Fruit fly (Drosophila melanogaster): ENCODE results near the gene CG31988.
A peak's percentile ranks its signal among the peaks of the same experiment; 100 is the strongest.

CG31988 gene

DNA sequence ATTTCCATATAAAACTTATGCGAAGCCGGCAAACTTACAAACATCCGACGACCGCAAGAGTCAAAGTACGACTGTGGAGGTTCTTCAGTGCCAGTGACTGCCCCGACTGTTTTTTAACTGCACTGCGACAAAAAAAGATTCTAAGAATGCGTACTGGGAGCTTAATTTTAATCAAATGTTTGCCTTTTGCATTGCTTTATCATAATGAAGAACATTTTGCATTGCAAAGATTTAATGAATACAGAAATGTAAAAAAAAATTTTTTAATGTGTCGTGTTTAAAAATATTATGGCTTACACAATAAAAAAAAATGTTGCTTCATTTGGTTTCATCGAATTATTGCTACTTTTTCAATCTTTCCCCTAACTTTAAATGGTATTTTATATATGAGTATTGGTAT is 5.4 kb downstream of the CG31988 start (continued):
- no peak for TF ChIP-seq Ets96B (tag; optimal IDR thresholded peaks at IDR 0.05)
- no peak for TF ChIP-seq esn (GFP tag; optimal IDR thresholded peaks at IDR 0.05)
- TF ChIP-seq CG10631 (GFP tag; optimal IDR thresholded peaks at IDR 0.05), result peak; percentile 17
- no peak for TF ChIP-seq CG1621 (tag; optimal IDR thresholded peaks at IDR 0.05)
- peak; percentile 22 for TF ChIP-seq CG10669 (GFP tag; optimal IDR thresholded peaks at IDR 0.05)
- TF ChIP-seq CG8319 (GFP tag; optimal IDR thresholded peaks at IDR 0.05), result no peak
- no peak for TF ChIP-seq Hr38 (GFP tag; optimal IDR thresholded peaks at IDR 0.05)

DNA sequence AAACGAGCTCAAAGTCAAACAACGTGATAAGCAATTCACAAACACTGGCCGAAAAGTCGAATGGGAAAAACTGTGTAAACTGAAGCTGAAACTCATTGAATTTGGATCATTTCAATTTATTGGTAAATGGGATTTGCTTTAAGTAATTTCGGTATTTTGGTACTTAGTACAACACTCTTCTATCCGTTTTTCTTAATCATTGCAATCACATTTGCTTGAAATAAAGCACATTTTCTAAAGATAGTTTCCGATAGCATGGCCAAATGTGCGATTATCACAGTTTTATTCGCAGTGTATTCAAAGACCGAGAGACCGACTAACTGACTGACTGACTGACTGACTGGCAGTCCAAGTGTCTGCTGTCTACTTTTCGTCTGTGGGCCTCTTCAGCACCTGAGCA is 6.1 kb downstream of the CG31988 start:
- TF ChIP-seq Gug (GFP tag; IDR thresholded peaks at IDR 0.05), result peak; percentile 30; the same call in 1 of the 2 replicates
- no peak for TF ChIP-seq CG6163 (GFP tag; IDR thresholded peaks at IDR 0.05)
- peak; percentile 23 for TF ChIP-seq Met (GFP tag; optimal IDR thresholded peaks at IDR 0.05)
- TF ChIP-seq CG34406 (GFP tag; optimal IDR thresholded peaks at IDR 0.05), result no peak
- peak; percentile 18 for TF ChIP-seq CG6276 (GFP tag; optimal IDR thresholded peaks at IDR 0.05)
- TF ChIP-seq fd59A (GFP tag; optimal IDR thresholded peaks at IDR 0.05), result no peak
- TF ChIP-seq achi (GFP tag; optimal IDR thresholded peaks at IDR 0.05), result peak; percentile 33
- peak; percentile 16 for TF ChIP-seq CG10631 (GFP tag; optimal IDR thresholded peaks at IDR 0.05)
- TF ChIP-seq CG9139 (GFP tag; optimal IDR thresholded peaks at IDR 0.05), result no peak
- TF ChIP-seq Hr39 (GFP tag; optimal IDR thresholded peaks at IDR 0.05), result peak; percentile 65
- peak; percentile 29 for TF ChIP-seq fkh (GFP tag; optimal IDR thresholded peaks at IDR 0.05)
- peak; percentile 53 for TF ChIP-seq Hr4 (GFP tag; optimal IDR thresholded peaks at IDR 0.05)
- TF ChIP-seq Ets21C (GFP tag; optimal IDR thresholded peaks at IDR 0.05), result no peak
- TF ChIP-seq CG11762 (GFP tag; optimal IDR thresholded peaks at IDR 0.05; ENCODE audit: insufficient read depth), result no peak
- TF ChIP-seq topi (GFP tag; optimal IDR thresholded peaks at IDR 0.05), result peak; percentile 25
- peak; percentile 18 for TF ChIP-seq Sox14 (GFP tag; optimal IDR thresholded peaks at IDR 0.05)
- peak; percentile 35 for TF ChIP-seq CG4318 (GFP tag; optimal IDR thresholded peaks at IDR 0.05)
- TF ChIP-seq Smox (GFP tag; optimal IDR thresholded peaks at IDR 0.05), result peak; percentile 26
- TF ChIP-seq Ets96B (tag; optimal IDR thresholded peaks at IDR 0.05), result peak; percentile 38
- TF ChIP-seq CG10669 (GFP tag; optimal IDR thresholded peaks at IDR 0.05), result no peak
- TF ChIP-seq Eip78C (GFP tag), result peak; percentile 75
- peak; percentile 19 for TF ChIP-seq svp (GFP tag)
- no peak for TF ChIP-seq vri (GFP tag; optimal IDR thresholded peaks at IDR 0.05)
- 0 out of 3 replicates have a peak, but pooled peaks have one; percentile 18 for TF ChIP-seq eg (GFP tag; IDR thresholded peaks at IDR 0.05)
- TF ChIP-seq OdsH (GFP tag; optimal IDR thresholded peaks at IDR 0.05), result peak; percentile 43
- TF ChIP-seq CG3032 (tag; optimal IDR thresholded peaks at IDR 0.05), result peak; percentile 31
- peak; percentile 14 for TF ChIP-seq net (GFP tag; optimal IDR thresholded peaks at IDR 0.05)
- TF ChIP-seq esn (GFP tag; optimal IDR thresholded peaks at IDR 0.05), result peak; percentile 25
- no peak for TF ChIP-seq Sox15 (GFP tag; optimal IDR thresholded peaks at IDR 0.05)
- no peak for TF ChIP-seq CG7368 (GFP tag; optimal IDR thresholded peaks at IDR 0.05)
- peak; percentile 73 for TF ChIP-seq CG32006 (GFP tag; optimal IDR thresholded peaks at IDR 0.05)
- TF ChIP-seq acj6 (GFP tag; optimal IDR thresholded peaks at IDR 0.05), result peak; percentile 25
- no peak for TF ChIP-seq CG16779 (tag; optimal IDR thresholded peaks at IDR 0.05)
- no peak for TF ChIP-seq CG6854 (GFP tag; optimal IDR thresholded peaks at IDR 0.05)
- peak; percentile 34 for TF ChIP-seq pdm3 (GFP tag; optimal IDR thresholded peaks at IDR 0.05)
- TF ChIP-seq dac (GFP tag; optimal IDR thresholded peaks at IDR 0.05), result no peak
- TF ChIP-seq Eip93F (GFP tag; optimal IDR thresholded peaks at IDR 0.05), result no peak
- TF ChIP-seq spab (GFP tag; optimal IDR thresholded peaks at IDR 0.05), result no peak
- TF ChIP-seq CG15336 (GFP tag; IDR thresholded peaks at IDR 0.05), result peak; percentile 26; the same call in 1 of the 2 replicates
- TF ChIP-seq CG3919 (GFP tag; optimal IDR thresholded peaks at IDR 0.05), result peak; percentile 37
